Worm (Caenorhabditis elegans) whole organism, dauer: Measurements from ENCODE around the gene ttr-42.

ENCODE experiments used
- unc-62 ChIP-seq: sonication (generic microtip); optimal IDR thresholded peaks from 2 replicates; lab custom pipeline; 2017; ENCODE audit warnings: missing biosample characterization, missing genetic modification reagents, missing genetic modification characterization

ttr-42 gene

DNA sequence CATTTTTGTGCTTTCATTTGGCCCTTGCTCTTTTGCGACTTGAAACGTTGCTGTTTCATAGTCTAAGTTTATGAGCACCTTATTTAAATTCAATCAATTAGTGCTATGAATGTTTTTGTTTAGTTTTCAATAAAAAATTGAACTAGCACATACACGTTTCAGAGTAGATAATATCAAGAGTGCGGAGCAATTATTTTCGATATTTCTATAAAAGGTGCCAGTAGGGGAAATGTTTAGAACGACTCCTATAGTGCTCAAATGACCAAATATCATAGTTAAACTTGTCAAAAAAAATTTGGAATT is 18.2 kb downstream of the ttr-42 start:
- TF ChIP-seq unc-62 = no peak

DNA sequence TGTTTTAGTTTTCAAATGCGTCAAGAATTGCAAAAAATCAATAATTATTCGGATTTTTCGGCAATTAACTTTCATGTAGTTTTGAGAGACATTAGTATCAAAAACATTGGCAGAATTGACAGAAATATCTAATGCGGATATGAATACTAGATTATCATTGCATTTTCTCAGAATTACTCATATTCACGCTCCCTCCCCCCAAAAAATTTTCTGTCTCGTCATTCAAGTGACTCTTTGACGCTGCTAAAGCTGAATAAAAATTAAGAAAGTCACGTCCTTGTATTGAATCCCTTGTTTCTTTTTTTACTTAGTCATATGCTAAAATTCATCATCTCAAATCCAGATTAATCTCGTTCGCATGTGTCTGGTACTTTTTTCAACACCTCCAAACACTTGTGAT is 19.1 kb downstream of the ttr-42 start:
- TF ChIP-seq unc-62 = no peak

DNA sequence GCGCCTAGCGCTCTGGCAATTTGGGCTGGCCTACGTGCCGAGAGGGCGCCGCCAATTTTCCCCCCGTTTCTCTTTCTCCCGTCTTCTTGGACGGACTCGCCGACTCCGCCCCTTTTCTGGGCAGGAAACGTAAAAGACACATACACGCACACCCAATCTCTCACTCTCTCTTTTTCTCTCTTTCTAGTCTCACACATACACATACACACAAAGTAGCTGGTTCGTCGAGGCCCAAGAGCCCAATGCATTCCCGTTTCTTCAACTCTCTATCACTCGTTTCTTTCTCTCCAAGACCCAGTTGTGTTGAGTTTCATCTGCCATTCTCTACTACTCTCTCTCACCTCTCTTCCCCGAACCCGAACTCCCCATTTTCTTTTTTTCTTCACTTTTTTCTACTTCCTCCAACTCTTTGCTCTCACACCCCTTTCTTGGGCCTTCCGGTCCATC is 21.3 kb downstream of the ttr-42 start:
- TF ChIP-seq unc-62 = no peak

DNA sequence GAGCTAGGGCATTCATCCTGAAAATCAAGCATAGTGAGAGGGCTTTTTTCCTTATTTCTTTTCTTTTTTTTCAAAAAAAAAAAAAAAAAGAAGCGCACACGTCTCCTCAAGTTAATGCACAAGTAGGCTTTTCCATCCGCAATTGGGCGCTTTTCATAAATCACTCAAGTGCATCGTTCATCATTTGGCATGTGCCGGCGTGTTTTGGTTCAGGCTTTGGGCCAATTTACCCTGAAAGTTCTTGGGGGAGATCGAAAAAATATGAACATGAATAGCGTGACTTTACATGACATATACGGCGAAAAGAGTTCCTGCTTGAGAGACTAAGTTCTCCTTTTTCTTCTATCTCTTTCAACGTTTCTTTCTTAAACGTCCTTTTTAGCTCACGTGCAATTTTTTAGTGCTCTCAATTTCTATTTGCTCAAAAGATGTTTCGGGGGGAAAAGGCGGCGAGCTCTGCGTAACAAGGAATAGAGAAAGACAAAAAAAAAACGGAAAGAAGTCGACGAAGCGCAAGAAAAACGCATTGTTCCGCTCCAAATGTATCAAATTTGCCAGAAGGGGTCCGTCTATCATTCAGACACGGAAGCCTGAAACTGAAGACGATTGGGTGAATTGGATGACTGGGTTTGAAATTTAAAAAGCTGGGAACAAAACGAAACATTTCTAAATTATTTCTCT is 23.6 kb downstream of the ttr-42 start:
- TF ChIP-seq unc-62 = no peak

DNA sequence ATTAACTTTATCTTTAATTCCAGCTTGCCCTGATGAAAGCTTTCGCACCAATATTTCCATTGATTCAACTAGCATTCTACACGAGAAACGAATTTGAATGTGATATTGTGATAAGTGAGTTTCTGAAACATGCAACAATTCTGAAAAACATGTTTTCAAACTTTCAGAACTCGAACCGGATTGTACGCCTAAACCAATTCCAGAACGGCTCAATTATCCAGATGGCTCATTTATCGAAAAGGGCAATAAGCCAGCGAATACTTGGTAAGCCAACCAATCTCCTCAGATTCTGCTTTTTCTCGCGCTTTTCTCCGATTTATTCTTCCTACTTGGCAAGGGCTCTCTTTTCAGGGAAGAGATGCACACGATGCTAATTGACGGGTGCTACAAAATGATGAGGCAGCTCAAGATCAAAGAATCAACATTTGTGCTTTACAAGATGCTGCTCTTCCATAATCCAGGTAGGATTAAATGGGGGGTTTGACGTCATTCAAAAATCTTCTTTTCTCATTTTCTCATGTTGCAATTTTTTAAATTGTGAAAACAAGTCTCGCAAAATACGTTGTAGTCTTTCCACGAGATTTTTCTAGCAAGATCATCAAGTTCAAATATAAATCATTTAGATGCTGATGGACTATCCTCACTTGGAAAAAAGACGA is 26.9 kb downstream of the ttr-42 start:
- no peak for TF ChIP-seq unc-62

DNA sequence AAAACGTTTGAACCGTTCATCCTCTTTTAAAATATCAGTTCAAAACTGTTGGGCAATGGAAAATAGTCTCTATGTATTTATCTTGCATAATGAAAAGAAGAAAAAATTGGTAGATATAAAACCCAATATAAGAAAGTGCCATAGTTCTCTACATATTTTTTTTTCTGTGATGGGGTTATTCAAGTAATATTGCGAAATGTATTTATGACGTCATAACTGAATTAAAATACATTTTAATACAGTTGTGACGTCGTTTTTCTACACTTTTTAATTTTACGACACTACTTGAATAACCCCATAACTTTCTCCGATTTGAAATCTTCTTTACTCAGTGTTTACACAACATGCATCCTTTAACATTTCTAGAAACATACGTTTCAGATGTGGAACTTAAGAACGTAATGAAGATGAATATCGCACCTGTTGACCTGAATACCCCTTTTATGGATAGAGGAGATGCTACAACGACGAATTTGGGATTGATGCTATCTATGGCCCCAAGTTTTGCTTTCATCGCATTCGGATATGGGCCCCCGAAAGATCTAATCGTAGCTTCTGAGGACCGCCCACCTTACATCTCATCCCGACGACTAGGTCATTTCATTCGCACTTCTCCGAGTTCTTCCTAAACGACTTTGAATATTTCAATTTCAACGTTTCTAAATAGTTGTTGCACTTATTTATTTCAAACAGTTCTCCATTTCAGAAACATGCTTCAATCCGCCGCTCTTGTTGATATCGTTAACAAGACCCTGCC is 30.2 kb downstream of the ttr-42 start, which contains the start of gene T03G6.1:
T03G6.1 (plus strand) TSS at position 707 of the 757 bp plus-strand sequence.
- TF ChIP-seq unc-62 = no peak

DNA sequence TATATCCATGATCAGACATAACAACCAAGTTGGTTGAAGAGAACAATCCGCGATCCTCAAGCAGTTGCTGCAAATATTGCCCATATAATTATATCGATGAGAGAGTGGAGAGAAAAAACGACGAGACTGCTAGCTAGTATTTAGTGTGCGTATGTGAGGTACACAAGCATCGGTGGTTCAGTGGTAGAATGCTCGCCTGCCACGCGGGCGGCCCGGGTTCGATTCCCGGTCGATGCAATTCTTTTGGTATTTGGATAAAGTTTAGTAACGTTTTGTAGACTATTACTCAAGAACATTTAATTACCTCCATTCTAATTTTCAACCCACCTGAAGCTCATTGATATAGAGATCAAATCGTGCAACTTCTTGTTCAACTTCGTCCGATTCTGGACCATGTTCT is 35.5 kb downstream of the ttr-42 start:
- TF ChIP-seq unc-62 = no peak

DNA sequence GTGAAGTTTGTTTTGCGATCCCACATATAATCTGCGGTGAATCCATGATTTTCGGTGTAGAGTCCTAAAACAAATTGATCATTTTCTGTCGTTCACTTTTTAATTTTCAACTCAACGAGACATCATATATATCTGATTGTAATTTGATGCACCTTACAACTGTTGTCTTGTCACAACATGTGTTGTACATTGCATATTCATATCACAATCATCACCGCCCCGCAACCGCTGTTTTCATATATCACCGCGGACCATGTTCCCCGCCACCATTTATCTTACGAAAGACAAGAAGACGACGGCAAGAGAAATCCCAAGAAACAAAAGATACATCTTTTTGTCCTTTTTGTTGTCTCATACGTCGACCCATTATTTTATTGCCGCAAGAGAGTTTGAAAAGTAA is 36.6 kb downstream of the ttr-42 start:
- no peak for TF ChIP-seq unc-62

DNA sequence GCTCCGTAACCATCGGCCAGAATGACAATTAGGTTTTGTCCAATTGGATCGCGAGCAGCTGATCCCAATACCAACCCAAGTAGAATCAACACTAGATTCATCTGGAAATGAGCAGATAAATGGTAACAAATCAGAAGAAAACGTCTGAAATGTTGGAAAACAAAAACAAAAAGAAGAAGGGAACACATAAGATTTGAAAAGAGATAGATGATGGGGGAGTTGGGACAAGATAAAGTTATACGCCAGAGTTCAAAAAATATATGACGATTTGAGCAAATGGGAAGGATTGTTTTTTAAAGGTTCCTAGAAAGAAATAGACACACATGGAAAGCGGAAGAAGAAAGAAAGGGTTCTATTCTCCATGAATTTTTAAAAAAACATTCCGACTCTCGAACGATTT is 38.1 kb downstream of the ttr-42 start, which contains the start of gene T03G6.3:
T03G6.3 (minus strand) TSS at position 101 of the 400 bp plus-strand sequence.
- TF ChIP-seq unc-62 = no peak

DNA sequence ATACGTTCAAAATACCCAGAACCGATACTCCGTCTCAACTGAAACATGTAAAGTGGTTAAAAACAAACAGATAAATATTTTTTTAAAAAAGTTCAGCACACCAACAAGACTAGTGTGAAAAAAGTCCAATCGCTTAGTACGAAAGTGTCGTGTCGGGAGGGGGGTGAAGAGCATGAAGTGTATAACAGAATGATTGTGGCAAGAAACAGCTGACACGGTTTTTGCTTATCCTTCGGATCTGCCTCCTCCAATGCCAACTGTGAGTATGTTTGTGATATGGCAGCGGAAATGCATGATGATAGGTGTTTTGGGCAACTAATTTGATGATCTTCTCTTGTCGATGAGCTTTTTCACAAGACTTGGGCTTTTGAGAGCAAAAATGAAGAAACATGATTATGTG is 42.7 kb downstream of the ttr-42 start:
- no peak for TF ChIP-seq unc-62

DNA sequence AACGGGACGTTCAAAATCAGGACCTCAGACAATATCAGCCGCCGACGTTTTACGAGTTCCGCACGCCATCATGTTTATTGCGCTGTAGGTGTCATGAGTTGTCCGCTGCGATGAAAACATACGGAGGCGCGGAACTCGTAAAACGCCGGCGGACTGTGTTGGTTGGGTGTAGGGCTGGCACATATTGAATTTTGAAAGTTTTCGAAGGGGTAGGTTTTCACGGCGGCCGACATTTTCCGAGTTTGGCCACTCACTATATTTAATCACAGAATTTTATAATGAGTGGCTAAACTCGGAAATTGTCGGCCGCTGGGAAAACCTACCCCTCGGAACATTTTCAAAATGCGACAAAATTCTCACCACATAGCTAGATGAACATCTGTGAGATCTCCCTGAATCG is 48.6 kb downstream of the ttr-42 start:
- TF ChIP-seq unc-62 = no peak
